Fruit fly (Drosophila melanogaster) whole organism, prepupa: ENCODE results near the gene Tim17b2.

Experiments used
- Blimp-1 ChIP-seq: fragments of 200-800 bp; sonication (Bioruptor generic); optimal IDR thresholded peaks from 3 replicates; lab custom pipeline; 2017; ENCODE audit warnings: missing biosample characterization, missing genetic modification characterization, mild to moderate bottlenecking, moderate library complexity, missing genetic modification reagents
- CG10631 ChIP-seq: fragments of 200-800 bp; sonication (Bioruptor generic); optimal IDR thresholded peaks from 2 replicates; lab custom pipeline; 2016; ENCODE audit warnings: missing biosample characterization, missing genetic modification characterization
- CG10669 ChIP-seq: fragments of 200-800 bp; sonication (Bioruptor generic); optimal IDR thresholded peaks from 3 replicates; lab custom pipeline; 2018; ENCODE audit warnings: missing biosample characterization, mild to moderate bottlenecking, missing genetic modification characterization, moderate library complexity
- CG11294 ChIP-seq: fragments of 200-800 bp; sonication (Bioruptor generic); IDR thresholded peaks from 2 replicates; pipeline ENCODE4 v1.3.6; 2022; ENCODE audit warnings: missing biosample characterization, missing genetic modification characterization
- CG11762 ChIP-seq: fragments of 200-800 bp; sonication (Bioruptor generic); optimal IDR thresholded peaks from 3 replicates; lab custom pipeline; 2016; ENCODE audit warnings: missing biosample characterization, missing genetic modification characterization; ENCODE audit not compliant: insufficient read depth
- CG11902 ChIP-seq: fragments of 200-800 bp; sonication (Bioruptor generic); optimal IDR thresholded peaks from 3 replicates; lab custom pipeline; 2016; ENCODE audit warnings: missing biosample characterization, missing genetic modification characterization
- CG15336 ChIP-seq: fragments of 200-800 bp; sonication (Bioruptor generic); IDR thresholded peaks from 2 replicates; pipeline ENCODE4 v1.3.6; 2022; ENCODE audit warnings: missing biosample characterization, missing genetic modification characterization
- CG16779 ChIP-seq: fragments of 200-800 bp; sonication (Bioruptor generic); optimal IDR thresholded peaks from 3 replicates; lab custom pipeline; 2017; ENCODE audit warnings: missing biosample characterization, mild to moderate bottlenecking, missing genetic modification characterization
- CG3032 ChIP-seq: fragments of 200-800 bp; optimal IDR thresholded peaks from 2 replicates; lab custom pipeline; 2019; ENCODE audit warnings: missing biosample characterization, mild to moderate bottlenecking, missing genetic modification characterization, moderate library complexity
- CG31627 ChIP-seq: fragments of 200-800 bp; sonication (Bioruptor generic); optimal IDR thresholded peaks from 3 replicates; lab custom pipeline; 2016; ENCODE audit warnings: missing biosample characterization, missing genetic modification characterization
- CG32006 ChIP-seq: fragments of 200-800 bp; sonication (Bioruptor generic); optimal IDR thresholded peaks from 3 replicates; lab custom pipeline; 2017; ENCODE audit warnings: missing biosample characterization, mild to moderate bottlenecking, missing genetic modification characterization
- CG34406 ChIP-seq: fragments of 200-800 bp; sonication (Bioruptor generic); optimal IDR thresholded peaks from 3 replicates; lab custom pipeline; 2016; ENCODE audit warnings: missing biosample characterization, missing genetic modification characterization
- CG4318 ChIP-seq: fragments of 200-800 bp; sonication (Bioruptor generic); optimal IDR thresholded peaks from 3 replicates; lab custom pipeline; 2017; ENCODE audit warnings: missing biosample characterization, mild to moderate bottlenecking, missing genetic modification characterization
- CG6276 ChIP-seq: fragments of 200-800 bp; sonication (Bioruptor generic); optimal IDR thresholded peaks from 2 replicates; lab custom pipeline; 2017; ENCODE audit warnings: missing biosample characterization, mild to moderate bottlenecking, missing genetic modification characterization
- CG6808 ChIP-seq: fragments of 200-800 bp; sonication (Bioruptor generic); optimal IDR thresholded peaks from 3 replicates; lab custom pipeline; 2017; ENCODE audit warnings: missing biosample characterization, missing genetic modification characterization, mild to moderate bottlenecking, moderate library complexity, missing genetic modification reagents
- CG6854 ChIP-seq: fragments of 200-800 bp; sonication (Bioruptor generic); optimal IDR thresholded peaks from 2 replicates; lab custom pipeline; 2017; ENCODE audit warnings: missing biosample characterization, mild to moderate bottlenecking, missing genetic modification characterization
- CG7368 ChIP-seq: fragments of 200-800 bp; sonication (Bioruptor generic); optimal IDR thresholded peaks from 3 replicates; lab custom pipeline; 2016; ENCODE audit warnings: missing biosample characterization, missing genetic modification characterization
- CG8319 ChIP-seq: fragments of 200-800 bp; sonication (Bioruptor generic); optimal IDR thresholded peaks from 3 replicates; lab custom pipeline; 2016; ENCODE audit warnings: missing biosample characterization, missing genetic modification characterization
- CG8632 ChIP-seq: fragments of 200-800 bp; sonication (Bioruptor generic); optimal IDR thresholded peaks from 3 replicates; lab custom pipeline; 2016; ENCODE audit warnings: missing biosample characterization, missing genetic modification characterization
- Eip75B ChIP-seq: fragments of 200-800 bp; sonication (Bioruptor generic); optimal IDR thresholded peaks from 3 replicates; lab custom pipeline; 2016; ENCODE audit warnings: missing biosample characterization, missing genetic modification characterization
- Eip78C ChIP-seq: fragments of 200-800 bp; sonication (Bioruptor generic); peaks from one replicate; lab custom pipeline; 2016; ENCODE audit warnings: missing biosample characterization, missing genetic modification characterization
- Eip93F ChIP-seq: fragments of 200-800 bp; sonication (Bioruptor generic); optimal IDR thresholded peaks from 2 replicates; lab custom pipeline; 2016; ENCODE audit warnings: missing biosample characterization, mild to moderate bottlenecking, missing genetic modification characterization
- Ets21C ChIP-seq: fragments of 200-800 bp; sonication (Bioruptor generic); optimal IDR thresholded peaks from 3 replicates; lab custom pipeline; 2016; ENCODE audit warnings: missing biosample characterization, missing genetic modification characterization
- Ets96B ChIP-seq: fragments of 200-800 bp; optimal IDR thresholded peaks from 2 replicates; lab custom pipeline; 2019; ENCODE audit warnings: missing biosample characterization, mild to moderate bottlenecking, missing genetic modification characterization, moderate library complexity
- Gug ChIP-seq: fragments of 200-800 bp; sonication (Bioruptor generic); IDR thresholded peaks from 2 replicates; pipeline ENCODE4 v1.3.6; 2022; ENCODE audit warnings: missing biosample characterization, missing genetic modification characterization
- Hr38 ChIP-seq: sonication (Bioruptor generic); optimal IDR thresholded peaks from 2 replicates; lab custom pipeline; 2016; ENCODE audit warnings: missing biosample characterization, missing genetic modification characterization
- Hr39 ChIP-seq: fragments of 200-800 bp; sonication (Bioruptor generic); optimal IDR thresholded peaks from 2 replicates; lab custom pipeline; 2016; ENCODE audit warnings: missing biosample characterization, missing genetic modification characterization
- Hr4 ChIP-seq: fragments of 200-800 bp; sonication (Bioruptor generic); optimal IDR thresholded peaks from 3 replicates; lab custom pipeline; 2016; ENCODE audit warnings: missing biosample characterization, missing genetic modification characterization
- Lpt ChIP-seq: fragments of 200-800 bp; sonication (Bioruptor generic); optimal IDR thresholded peaks from 3 replicates; lab custom pipeline; 2016; ENCODE audit warnings: missing biosample characterization, missing genetic modification characterization
- Met ChIP-seq: fragments of 200-800 bp; sonication (Bioruptor generic); optimal IDR thresholded peaks from 3 replicates; lab custom pipeline; 2016; ENCODE audit warnings: missing biosample characterization, missing genetic modification characterization
- OdsH ChIP-seq: fragments of 200-800 bp; sonication (Bioruptor generic); optimal IDR thresholded peaks from 3 replicates; lab custom pipeline; 2016; ENCODE audit warnings: missing biosample characterization, missing genetic modification characterization
- Sox102F ChIP-seq: fragments of 200-800 bp; sonication (Bioruptor generic); optimal IDR thresholded peaks from 2 replicates; lab custom pipeline; 2016; ENCODE audit warnings: missing biosample characterization, mild to moderate bottlenecking, missing genetic modification characterization
- Sox14 ChIP-seq: fragments of 200-800 bp; sonication (Bioruptor generic); optimal IDR thresholded peaks from 3 replicates; lab custom pipeline; 2016; ENCODE audit warnings: missing biosample characterization, missing genetic modification characterization
- Sox15 ChIP-seq: fragments of 200-800 bp; sonication (Bioruptor generic); optimal IDR thresholded peaks from 3 replicates; lab custom pipeline; 2016; ENCODE audit warnings: missing biosample characterization, missing genetic modification characterization
- achi ChIP-seq: fragments of 200-800 bp; sonication (Bioruptor generic); optimal IDR thresholded peaks from 3 replicates; lab custom pipeline; 2016; ENCODE audit warnings: missing biosample characterization, missing genetic modification characterization
- acj6 ChIP-seq: fragments of 200-800 bp; sonication (Bioruptor generic); optimal IDR thresholded peaks from 3 replicates; lab custom pipeline; 2016; ENCODE audit warnings: missing biosample characterization, missing genetic modification characterization
- cyc ChIP-seq: fragments of 200-800 bp; sonication (Bioruptor generic); optimal IDR thresholded peaks from 3 replicates; lab custom pipeline; 2016; ENCODE audit warnings: missing biosample characterization, missing genetic modification characterization
- dac ChIP-seq: fragments of 200-800 bp; sonication (Bioruptor generic); optimal IDR thresholded peaks from 2 replicates; lab custom pipeline; 2017; ENCODE audit warnings: missing biosample characterization, mild to moderate bottlenecking, missing genetic modification characterization
- dsx ChIP-seq: fragments of 200-800 bp; optimal IDR thresholded peaks from 3 replicates; lab custom pipeline; 2019; ENCODE audit warnings: missing biosample characterization, mild to moderate bottlenecking, missing genetic modification characterization, moderate library complexity; ENCODE audit not compliant: poor library complexity, severe bottlenecking
- eg ChIP-seq: fragments of 200-800 bp; sonication (Bioruptor generic); IDR thresholded peaks from 3 replicates; pipeline ENCODE4 v1.3.6; 2022; ENCODE audit warnings: missing biosample characterization, missing genetic modification characterization
- esn ChIP-seq: fragments of 200-800 bp; sonication (Bioruptor generic); optimal IDR thresholded peaks from 2 replicates; lab custom pipeline; 2016; ENCODE audit warnings: missing biosample characterization, mild to moderate bottlenecking, missing genetic modification characterization, moderate library complexity
- fd85E ChIP-seq: fragments of 200-800 bp; sonication (Bioruptor generic); optimal IDR thresholded peaks from 3 replicates; lab custom pipeline; 2016; ENCODE audit warnings: missing biosample characterization, missing genetic modification characterization
- fkh ChIP-seq: fragments of 200-800 bp; sonication (Bioruptor generic); optimal IDR thresholded peaks from 3 replicates; lab custom pipeline; 2017; ENCODE audit warnings: missing biosample characterization, mild to moderate bottlenecking, missing genetic modification characterization, moderate library complexity
- lz ChIP-seq: fragments of 200-800 bp; sonication (Bioruptor generic); optimal IDR thresholded peaks from 3 replicates; lab custom pipeline; 2016; ENCODE audit warnings: missing biosample characterization, missing genetic modification characterization
- pdm3 ChIP-seq: fragments of 200-800 bp; sonication (Bioruptor generic); optimal IDR thresholded peaks from 3 replicates; lab custom pipeline; 2016; ENCODE audit warnings: missing biosample characterization, missing genetic modification characterization
- salr ChIP-seq, 2 experiments: fragments of 200-800 bp; sonication (Bioruptor generic); optimal IDR thresholded peaks; 3 replicates each; lab custom pipeline; 2016 to 2018; ENCODE audit warnings: missing biosample characterization in 2 of 2, missing genetic modification characterization in 2 of 2, mild to moderate bottlenecking in 1 of 2
- ss ChIP-seq, 2 experiments: fragments of 200-800 bp; sonication (Bioruptor generic); optimal IDR thresholded peaks; 2 replicates in 1 of 2; 3 replicates in 1 of 2; lab custom pipeline; 2017 to 2018; ENCODE audit warnings: mild to moderate bottlenecking in 2 of 2, missing biosample characterization in 2 of 2, missing genetic modification characterization in 2 of 2, moderate library complexity in 1 of 2
- topi ChIP-seq: fragments of 200-800 bp; sonication (Bioruptor generic); optimal IDR thresholded peaks from 3 replicates; lab custom pipeline; 2016; ENCODE audit warnings: missing biosample characterization, missing genetic modification characterization
- vri ChIP-seq: fragments of 200-800 bp; sonication (Bioruptor generic); optimal IDR thresholded peaks from 3 replicates; lab custom pipeline; 2016; ENCODE audit warnings: missing biosample characterization, mild to moderate bottlenecking, missing genetic modification characterization

The Tim17b2 gene

dm6 chr2L:15458076-15458475, 26.5 kb upstream of the Tim17b2 start (continued):
- TF ChIP-seq dsx (GFP tag; lab: Kevin White, UChicago) (no peak), CG10669 (GFP tag; lab: Kevin White, UChicago) (peak; percentile 14), Hr39 (GFP tag; lab: Kevin White, UChicago) (no peak), CG6854 (GFP tag; lab: Kevin White, UChicago) (no peak), esn (peak; percentile 12), CG32006 (no peak)

- no peak for TF ChIP-seq Blimp-1 (GFP tag; lab: Kevin White, UChicago)
- TF ChIP-seq Met (GFP tag; lab: Kevin White, UChicago): peak; percentile 74
- no peak for TF ChIP-seq fkh (GFP tag; lab: Kevin White, UChicago)
- TF ChIP-seq CG34406 (GFP tag; lab: Kevin White, UChicago): peak; percentile 56
- peak; percentile 40 for TF ChIP-seq CG7368 (GFP tag; lab: Kevin White, UChicago)
- TF ChIP-seq Sox102F (GFP tag; lab: Kevin White, UChicago): peak; percentile 67
- TF ChIP-seq CG10631 (GFP tag; lab: Kevin White, UChicago): peak; percentile 41
- TF ChIP-seq CG32006: no peak
- TF ChIP-seq pdm3 (GFP tag; lab: Kevin White, UChicago): peak; percentile 50
- TF ChIP-seq CG11762: peak; percentile 24
- TF ChIP-seq cyc (GFP tag; lab: Kevin White, UChicago): peak; percentile 59
- peak; percentile 46 for TF ChIP-seq vri (GFP tag; lab: Kevin White, UChicago)
- TF ChIP-seq Eip75B: peak; percentile 45
- TF ChIP-seq CG6276 (GFP tag; lab: Kevin White, UChicago): no peak
- no peak for TF ChIP-seq Lpt
- peak in 1 of 2 experiments; percentile 2 for TF ChIP-seq salr (GFP tag; optimal IDR thresholded peaks at IDR 0.05; lab: Kevin White, UChicago)
- TF ChIP-seq CG8319: peak; percentile 19
- no peak for TF ChIP-seq Gug (GFP tag; lab: Robert Waterston, UW)
- TF ChIP-seq CG11902 (GFP tag; lab: Kevin White, UChicago): peak; percentile 26
- TF ChIP-seq lz: peak; percentile 61
- peak; percentile 60 for TF ChIP-seq OdsH
- no peak for TF ChIP-seq CG11294
- peak; percentile 19 for TF ChIP-seq Sox15 (GFP tag; lab: Kevin White, UChicago)
- TF ChIP-seq Ets21C (GFP tag; lab: Kevin White, UChicago): peak; percentile 17
- no peak for TF ChIP-seq fd85E (GFP tag; lab: Kevin White, UChicago)
- no peak for TF ChIP-seq CG16779 (tag; lab: Kevin White, UChicago)
- TF ChIP-seq CG4318: no peak
- peak; percentile 18 for TF ChIP-seq CG6808 (GFP tag; lab: Kevin White, UChicago)
- TF ChIP-seq CG31627 (GFP tag; lab: Kevin White, UChicago): peak; percentile 61
- peak; percentile 69 for TF ChIP-seq topi (GFP tag; lab: Kevin White, UChicago)
- no peak for TF ChIP-seq dsx (GFP tag; lab: Kevin White, UChicago)
- TF ChIP-seq acj6 (GFP tag; lab: Kevin White, UChicago): peak; percentile 65
- TF ChIP-seq Eip78C (GFP tag; lab: Kevin White, UChicago): peak; percentile 92
- peak; percentile 24 for TF ChIP-seq Sox14 (GFP tag; lab: Kevin White, UChicago)
- TF ChIP-seq ss (GFP tag; optimal IDR thresholded peaks at IDR 0.05; lab: Kevin White, UChicago): peak in 1 of 2 experiments; percentile 20
- no peak for TF ChIP-seq Eip93F (GFP tag; lab: Kevin White, UChicago)
- TF ChIP-seq eg (GFP tag; lab: Robert Waterston, UW): no peak
- TF ChIP-seq Ets96B (tag; lab: Kevin White, UChicago): peak; percentile 62
- no peak for TF ChIP-seq Hr38
- peak; percentile 47 for TF ChIP-seq CG8632 (GFP tag; lab: Kevin White, UChicago)
- peak; percentile 73 for TF ChIP-seq esn
- TF ChIP-seq achi (GFP tag; lab: Kevin White, UChicago): peak; percentile 60
- TF ChIP-seq CG6854 (GFP tag; lab: Kevin White, UChicago): no peak
- TF ChIP-seq CG3032: peak; percentile 58
- TF ChIP-seq CG15336 (GFP tag; lab: Robert Waterston, UW): no peak
- TF ChIP-seq Hr39 (GFP tag; lab: Kevin White, UChicago): peak; percentile 61
- no peak for TF ChIP-seq dac (GFP tag; lab: Kevin White, UChicago)
- peak; percentile 11 for TF ChIP-seq Hr4 (GFP tag; lab: Kevin White, UChicago)
- TF ChIP-seq CG10669 (GFP tag; lab: Kevin White, UChicago): peak; percentile 62
Observed at dm6 chr2L:15458919-15459318, 25.6 kb upstream of the Tim17b2 start.
